Fruit fly (Drosophila melanogaster): Measurements from ENCODE around the gene fbp.

The fbp gene

DNA sequence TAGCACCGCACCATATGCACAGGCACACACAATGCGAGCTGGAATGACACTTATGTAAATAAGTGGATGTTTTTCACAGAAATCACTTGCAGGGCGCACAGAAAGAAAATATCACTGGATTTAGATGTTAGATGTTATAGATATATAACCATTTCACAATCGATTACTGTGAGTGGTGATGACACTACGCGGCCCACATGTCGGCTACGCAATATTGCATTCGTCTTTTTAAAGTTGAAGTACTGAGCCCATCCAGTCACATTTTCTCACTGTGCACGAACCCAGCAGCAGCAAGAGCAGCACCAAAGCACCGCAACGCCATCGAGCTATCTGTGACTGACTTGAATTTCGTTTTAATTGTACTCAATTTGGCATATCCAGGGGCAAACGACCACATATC is 41.4 kb downstream of the fbp start (continued):
- peak; percentile 4 for TF ChIP-seq CG8632 (GFP tag; optimal IDR thresholded peaks at IDR 0.05)
- no peak for TF ChIP-seq Lpt (GFP tag; optimal IDR thresholded peaks at IDR 0.05)
- peak; percentile 13 for TF ChIP-seq Smox (GFP tag; optimal IDR thresholded peaks at IDR 0.05)
- TF ChIP-seq spab (GFP tag; optimal IDR thresholded peaks at IDR 0.05): no peak
- TF ChIP-seq Ets96B (tag; optimal IDR thresholded peaks at IDR 0.05): no peak
- peak; percentile 25 for TF ChIP-seq Eip75B (GFP tag; optimal IDR thresholded peaks at IDR 0.05)
- TF ChIP-seq fkh (GFP tag; optimal IDR thresholded peaks at IDR 0.05): no peak
- peak; percentile 48 for TF ChIP-seq CG10631 (GFP tag; optimal IDR thresholded peaks at IDR 0.05)
- peak; percentile 34 for TF ChIP-seq acj6 (GFP tag; optimal IDR thresholded peaks at IDR 0.05)
- peak; percentile 21 for TF ChIP-seq Hr4 (GFP tag; optimal IDR thresholded peaks at IDR 0.05)
